Fruit fly (Drosophila melanogaster): ENCODE results near the gene Las.

Las gene

dm6 chr3L:20410345-20410744, 21.8 kb downstream of the Las start, which contains the start of gene CG13248:
Gene CG13248 (minus strand): TSS chr3L:20410566.
- no peak for TF ChIP-seq noc (tag; optimal IDR thresholded peaks at IDR 0.05)

DNA sequence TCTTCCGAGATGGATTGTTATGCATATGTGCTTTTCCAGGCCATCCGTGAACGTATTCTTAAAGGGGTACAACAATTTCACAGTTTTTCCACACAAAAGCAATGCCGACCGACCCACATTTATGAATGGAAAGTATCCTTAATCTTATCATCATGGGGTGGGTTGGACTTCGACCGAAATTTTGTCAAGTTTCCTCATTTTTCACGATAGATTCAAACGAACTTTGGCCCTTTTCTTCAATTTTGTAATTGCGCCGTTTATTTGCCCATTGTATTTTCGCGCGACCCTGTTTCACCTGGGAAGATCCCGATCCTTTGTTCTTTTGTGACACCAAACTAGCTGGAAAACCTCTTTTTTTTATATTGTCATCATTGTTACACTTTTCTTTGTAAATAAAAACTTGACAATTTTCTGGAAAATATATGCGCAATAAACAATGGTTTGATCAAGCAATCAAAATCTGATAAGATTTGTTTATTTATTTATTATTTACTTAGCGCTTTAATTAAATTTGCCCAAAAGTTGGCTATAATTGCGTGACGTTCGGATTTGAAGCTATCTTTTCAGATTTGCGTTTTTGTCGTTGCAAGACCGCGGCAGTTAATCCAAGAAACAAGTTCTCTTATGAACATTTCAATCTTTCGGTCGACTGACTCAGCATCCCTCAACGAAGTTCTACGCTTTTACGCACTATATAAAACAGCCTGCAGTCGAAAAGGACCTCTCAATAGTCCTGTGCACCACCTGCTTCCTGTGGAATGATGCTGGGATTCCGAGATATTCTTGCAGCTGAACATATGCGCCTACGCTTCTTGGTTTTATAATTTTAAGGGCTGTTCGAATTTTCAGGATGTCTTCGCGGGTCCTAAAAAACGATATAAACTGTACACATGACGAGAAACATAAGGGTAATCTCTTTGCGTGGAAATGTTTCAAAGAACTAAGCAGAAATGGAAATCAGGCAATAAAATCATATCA, 25.9 kb downstream of the Las start:
- no peak for TF ChIP-seq noc (tag; optimal IDR thresholded peaks at IDR 0.05)

- TF ChIP-seq noc (tag; optimal IDR thresholded peaks at IDR 0.05) = no peak
Measured at dm6 chr3L:20405337-20405887, 26.7 kb downstream of the Las start.

dm6 chr3L:20404515-20404914, 27.6 kb downstream of the Las start:
- no peak for TF ChIP-seq noc (tag; optimal IDR thresholded peaks at IDR 0.05)

DNA sequence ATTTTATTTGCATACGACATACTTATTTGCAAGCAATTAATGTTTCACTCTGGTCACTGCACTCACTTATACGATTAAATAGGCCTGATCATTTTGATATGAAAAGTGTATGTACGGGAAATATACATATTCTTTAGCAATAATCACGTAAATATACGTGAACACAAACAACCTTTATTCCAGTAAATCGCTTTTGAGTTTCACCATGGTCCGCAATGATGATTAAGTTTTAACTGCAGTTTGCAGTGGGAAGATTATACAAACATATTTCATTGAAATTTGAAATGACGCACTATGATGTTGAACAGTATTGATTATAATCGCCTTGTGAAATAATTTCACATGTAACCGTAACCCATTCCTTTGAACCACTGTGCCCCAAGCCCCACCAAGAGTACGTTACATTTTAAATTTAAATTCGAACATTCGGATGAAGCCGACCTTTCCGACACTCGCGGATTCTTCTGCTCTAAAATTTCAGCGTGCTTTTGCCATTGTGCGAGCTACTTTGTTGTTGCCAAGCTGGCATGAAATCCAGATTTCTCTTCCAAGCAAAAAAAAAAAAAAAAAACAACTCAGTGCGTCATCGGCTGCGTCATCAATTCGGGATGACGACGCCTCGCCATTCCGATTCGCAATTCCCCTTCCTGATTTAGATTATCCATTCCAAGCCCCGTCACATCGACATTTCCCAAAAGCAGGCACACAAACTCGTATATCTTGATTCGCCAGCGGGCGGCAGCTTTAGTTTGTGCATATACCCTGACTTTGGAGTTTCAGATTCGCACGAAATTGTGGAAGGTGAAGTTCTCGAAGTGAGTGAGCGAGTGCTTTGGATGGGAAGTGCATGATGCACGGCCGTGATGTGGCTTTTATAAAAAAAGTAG, 28.4 kb downstream of the Las start:
- TF ChIP-seq noc (tag; optimal IDR thresholded peaks at IDR 0.05) = no peak

dm6 chr3L:20402665-20403492, 29.3 kb downstream of the Las start:
- TF ChIP-seq noc (tag; optimal IDR thresholded peaks at IDR 0.05) = no peak

- no peak for TF ChIP-seq noc (tag; optimal IDR thresholded peaks at IDR 0.05)
Measured at dm6 chr3L:20401026-20401912, 30.9 kb downstream of the Las start, which contains the start of gene trbl. Gene trbl (minus strand): TSS chr3L:20401609.

dm6 chr3L:20400515-20400914, 31.6 kb downstream of the Las start:
- no peak for TF ChIP-seq noc (tag; optimal IDR thresholded peaks at IDR 0.05)

dm6 chr3L:20399550-20400109, 32.5 kb downstream of the Las start:
- peak; percentile 83 for TF ChIP-seq noc (tag; optimal IDR thresholded peaks at IDR 0.05)

- TF ChIP-seq noc (tag; optimal IDR thresholded peaks at IDR 0.05) = peak; percentile 75
Measured at dm6 chr3L:20398243-20399222, 33.6 kb downstream of the Las start.

DNA sequence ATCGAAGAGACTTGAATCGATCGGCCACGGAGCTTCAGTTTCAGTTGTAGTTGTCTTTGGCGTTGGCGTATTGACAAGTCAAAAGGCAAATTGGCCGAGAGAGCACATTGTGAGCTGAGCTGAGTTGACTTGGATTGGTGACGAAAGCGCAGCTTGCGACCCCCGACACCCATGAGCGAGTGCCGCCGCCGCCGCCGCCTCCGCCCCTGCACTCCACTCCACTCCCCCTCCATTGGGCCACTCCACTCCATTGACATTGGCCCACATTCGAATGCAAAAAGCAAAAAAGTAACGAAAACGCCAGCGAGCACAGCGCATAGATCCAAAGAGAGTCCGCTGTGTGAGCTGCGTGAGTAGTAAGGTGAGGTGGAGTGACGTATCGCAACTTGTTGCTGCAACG, 34.4 kb downstream of the Las start:
- no peak for TF ChIP-seq noc (tag; optimal IDR thresholded peaks at IDR 0.05)

- TF ChIP-seq noc (tag; optimal IDR thresholded peaks at IDR 0.05) = no peak
Measured at dm6 chr3L:20396047-20396446, 36.1 kb downstream of the Las start.
